Worm (Caenorhabditis elegans) whole organism, L4 larva: ENCODE measurements around the gene K02E11.3.

Experiments
- F10B5.3 ChIP-seq: sonication (generic microtip); optimal IDR thresholded peaks from 2 replicates; lab custom pipeline; 2016; ENCODE audit warnings: mild to moderate bottlenecking, missing genetic modification characterization, missing compliant biosample characterization
- R02D3.7 ChIP-seq: fragments of 150-350 bp; sonication (generic microtip); optimal IDR thresholded peaks from 3 replicates; lab custom pipeline; 2014; ENCODE audit warnings: missing biosample characterization, missing genetic modification characterization
- T20F7.1 ChIP-seq: fragments of 200-800 bp; sonication (Bioruptor generic); optimal IDR thresholded peaks from 2 replicates; lab custom pipeline; 2018; ENCODE audit warnings: mild to moderate bottlenecking, missing genetic modification characterization, missing compliant biosample characterization
- T26A8.4 ChIP-seq: fragments of 200-800 bp; sonication (Bioruptor generic); IDR thresholded peaks from 2 replicates; pipeline ENCODE4 v1.3.6; 2022; ENCODE audit warnings: missing genetic modification characterization, missing compliant biosample characterization
- Y105C5A.15 ChIP-seq: fragments of 200-800 bp; sonication (Bioruptor generic); IDR thresholded peaks from 2 replicates; pipeline ENCODE4 v1.3.6; 2022; ENCODE audit warnings: missing genetic modification characterization, missing compliant biosample characterization
- Y5F2A.4 ChIP-seq: fragments of 200-800 bp; sonication (Bioruptor generic); optimal IDR thresholded peaks from 2 replicates; lab custom pipeline; 2018; ENCODE audit warnings: mild to moderate bottlenecking, missing genetic modification characterization, missing compliant biosample characterization
- Y75B8A.6 ChIP-seq: fragments of 200-800 bp; sonication (Bioruptor generic); IDR thresholded peaks from 2 replicates; pipeline ENCODE4 v1.3.6; 2022; ENCODE audit warnings: missing genetic modification reagents, missing genetic modification characterization, missing compliant biosample characterization
- ZK337.2 ChIP-seq: fragments of 200-800 bp; sonication (Bioruptor generic); IDR thresholded peaks from 2 replicates; pipeline ENCODE4 v1.3.6; 2022; ENCODE audit warnings: missing genetic modification reagents, missing genetic modification characterization, missing compliant biosample characterization
- ZK546.5 ChIP-seq, 2 experiments: sonication (generic microtip); optimal IDR thresholded peaks; 2 replicates each; lab custom pipeline; 2017; ENCODE audit warnings: missing biosample characterization in 2 of 2, missing genetic modification characterization in 2 of 2
- ama-1 ChIP-seq: fragments of 150-350 bp; optimal IDR thresholded peaks from 2 replicates; lab custom pipeline; 2014; ENCODE audit warnings: inconsistent platforms, mixed read lengths
- ceh-28 ChIP-seq: fragments of 150-350 bp; optimal IDR thresholded peaks from 2 replicates; lab custom pipeline; 2014; ENCODE audit warnings: missing biosample characterization, missing genetic modification reagents, missing genetic modification characterization
- ceh-62 ChIP-seq: sonication (generic microtip); optimal IDR thresholded peaks from 2 replicates; lab custom pipeline; 2017; ENCODE audit warnings: missing biosample characterization, missing genetic modification characterization
- ceh-82 ChIP-seq: sonication (generic microtip); optimal IDR thresholded peaks from 2 replicates; lab custom pipeline; 2017; ENCODE audit warnings: missing biosample characterization, missing genetic modification characterization
- cey-2 ChIP-seq: sonication (generic microtip); optimal IDR thresholded peaks from 3 replicates; lab custom pipeline; 2017; ENCODE audit warnings: missing genetic modification characterization, mild to moderate bottlenecking, missing compliant biosample characterization, antibody characterized with exemption, borderline replicate concordance; ENCODE audit not compliant: insufficient read depth
- ctbp-1 ChIP-seq: fragments of 200-800 bp; sonication (Bioruptor generic); IDR thresholded peaks from 2 replicates; pipeline ENCODE4 v1.3.6; 2022; ENCODE audit warnings: missing genetic modification reagents, missing genetic modification characterization, missing compliant biosample characterization
- daf-12 ChIP-seq: fragments of 150-350 bp; optimal IDR thresholded peaks from 2 replicates; lab custom pipeline; 2014; ENCODE audit warnings: missing biosample characterization, missing genetic modification reagents, missing genetic modification characterization
- dmd-9 ChIP-seq: fragments of 200-800 bp; sonication (Bioruptor generic); IDR thresholded peaks from 2 replicates; pipeline ENCODE4 v1.3.6; 2022; ENCODE audit warnings: missing genetic modification reagents, missing genetic modification characterization, missing compliant biosample characterization
- duxl-1 ChIP-seq: sonication (generic microtip); optimal IDR thresholded peaks from 2 replicates; lab custom pipeline; 2016; ENCODE audit warnings: mild to moderate bottlenecking, missing genetic modification characterization, moderate library complexity, missing compliant biosample characterization; ENCODE audit not compliant: poor library complexity
- dve-1 ChIP-seq: sonication (generic microtip); optimal IDR thresholded peaks from 2 replicates; lab custom pipeline; 2017; ENCODE audit warnings: antibody characterized with exemption, mild to moderate bottlenecking, missing genetic modification characterization, missing compliant biosample characterization; ENCODE audit not compliant: insufficient read depth
- fkh-10 ChIP-seq: fragments of 150-350 bp; optimal IDR thresholded peaks from 2 replicates; lab custom pipeline; 2014; ENCODE audit warnings: missing biosample characterization, missing genetic modification reagents, missing genetic modification characterization
- fos-1 ChIP-seq: fragments of 150-350 bp; optimal IDR thresholded peaks from 2 replicates; lab custom pipeline; 2014; ENCODE audit warnings: missing biosample characterization, missing genetic modification characterization
- gei-8 ChIP-seq: fragments of 200-800 bp; sonication (Bioruptor generic); optimal IDR thresholded peaks from 2 replicates; lab custom pipeline; 2018; ENCODE audit warnings: mild to moderate bottlenecking, missing genetic modification characterization, missing compliant biosample characterization
- hif-1 ChIP-seq, 2 experiments: sonication (generic microtip); optimal IDR thresholded peaks; 2 replicates each; lab custom pipeline; 2016 to 2017; ENCODE audit warnings: missing compliant biosample characterization in 2 of 2, missing genetic modification characterization in 2 of 2, missing genetic modification reagents in 2 of 2, missing genotype in 2 of 2, mild to moderate bottlenecking in 1 of 2
- hlh-11 ChIP-seq: fragments of 200-800 bp; sonication (Bioruptor generic); optimal IDR thresholded peaks from 2 replicates; lab custom pipeline; 2018; ENCODE audit warnings: mild to moderate bottlenecking, missing genetic modification characterization, missing compliant biosample characterization
- hlh-30 ChIP-seq: sonication (generic microtip); optimal IDR thresholded peaks from 2 replicates; lab custom pipeline; 2017; ENCODE audit warnings: antibody characterized with exemption, mild to moderate bottlenecking, missing genetic modification characterization, missing compliant biosample characterization; ENCODE audit not compliant: insufficient read depth
- lin-13 ChIP-seq: fragments of 150-350 bp; optimal IDR thresholded peaks from 2 replicates; lab custom pipeline; 2014; ENCODE audit warnings: missing biosample characterization, missing genetic modification reagents, missing genetic modification characterization
- lin-15B ChIP-seq: fragments of 150-350 bp; sonication (generic microtip); optimal IDR thresholded peaks from 3 replicates; lab custom pipeline; 2014; ENCODE audit warnings: missing biosample characterization, missing genetic modification characterization
- lin-38 ChIP-seq: fragments of 200-800 bp; sonication (Bioruptor generic); IDR thresholded peaks from 2 replicates; pipeline ENCODE4 v1.3.6; 2022; ENCODE audit warnings: missing genetic modification reagents, missing genetic modification characterization, missing compliant biosample characterization
- lir-3 ChIP-seq: sonication (generic microtip); optimal IDR thresholded peaks from 2 replicates; lab custom pipeline; 2016; ENCODE audit warnings: mild to moderate bottlenecking, missing genetic modification characterization, missing compliant biosample characterization
- madf-9 ChIP-seq: fragments of 200-800 bp; sonication (Bioruptor generic); conservative IDR thresholded peaks from 2 replicates; pipeline ENCODE4 v1.3.6; 2022; ENCODE audit warnings: missing genetic modification reagents, missing genetic modification characterization, missing compliant biosample characterization
- mdl-1 ChIP-seq, 2 experiments: fragments of 150-350 bp in 1 of 2; sonication (generic microtip) in 1 of 2; optimal IDR thresholded peaks; 2 replicates each; lab custom pipeline; 2014 to 2017; ENCODE audit warnings: missing biosample characterization in 2 of 2, missing genetic modification characterization in 2 of 2
- mdt-29 ChIP-seq: fragments of 200-800 bp; sonication (Bioruptor generic); IDR thresholded peaks from 2 replicates; pipeline ENCODE4 v1.3.6; 2022; ENCODE audit warnings: missing genetic modification reagents, missing genetic modification characterization, missing compliant biosample characterization
- mep-1 ChIP-seq: fragments of 150-350 bp; sonication (generic microtip); optimal IDR thresholded peaks from 3 replicates; lab custom pipeline; 2014; ENCODE audit warnings: missing biosample characterization, missing genetic modification characterization
- mxl-3 ChIP-seq: fragments of 200-800 bp; sonication (Bioruptor generic); optimal IDR thresholded peaks from 2 replicates; lab custom pipeline; 2018; ENCODE audit warnings: mild to moderate bottlenecking, missing genetic modification characterization, missing compliant biosample characterization
- nhr-10 ChIP-seq: fragments of 150-350 bp; optimal IDR thresholded peaks from 2 replicates; lab custom pipeline; 2014; ENCODE audit warnings: missing biosample characterization, missing genetic modification characterization
- nhr-11 ChIP-seq: fragments of 150-350 bp; optimal IDR thresholded peaks from 2 replicates; lab custom pipeline; 2014; ENCODE audit warnings: missing biosample characterization, missing genetic modification characterization
- nhr-28 ChIP-seq: fragments of 150-350 bp; optimal IDR thresholded peaks from 2 replicates; lab custom pipeline; 2014; ENCODE audit warnings: missing biosample characterization, missing genetic modification characterization
- nhr-48 ChIP-seq: sonication (generic microtip); optimal IDR thresholded peaks from 2 replicates; lab custom pipeline; 2016; ENCODE audit warnings: mild to moderate bottlenecking, missing genetic modification characterization, missing compliant biosample characterization
- nhr-6 ChIP-seq: fragments of 150-350 bp; optimal IDR thresholded peaks from 2 replicates; lab custom pipeline; 2014; ENCODE audit warnings: missing biosample characterization, missing genetic modification characterization
- nhr-77 ChIP-seq: fragments of 150-350 bp; optimal IDR thresholded peaks from 2 replicates; lab custom pipeline; 2014; ENCODE audit warnings: missing biosample characterization, missing genetic modification characterization
- pha-4 ChIP-seq, 2 experiments: fragments of 150-350 bp in 1 of 2; fragments of 200-800 bp in 1 of 2; sonication (Bioruptor generic) in 1 of 2; IDR thresholded peaks in 1 of 2; optimal IDR thresholded peaks in 1 of 2; 2 replicates each; pipeline versions ENCODE4 v1.3.6 to Lab custom; 2014 to 2022; ENCODE audit warnings: missing genetic modification characterization in 2 of 2, missing genetic modification reagents in 2 of 2, missing biosample characterization in 1 of 2, missing compliant biosample characterization in 1 of 2
- php-3 ChIP-seq: fragments of 200-800 bp; sonication (Bioruptor generic); IDR thresholded peaks from 2 replicates; pipeline ENCODE4 v1.3.6; 2022; ENCODE audit warnings: missing genetic modification reagents, missing genetic modification characterization, missing compliant biosample characterization
- rbr-2 ChIP-seq: sonication (generic microtip); optimal IDR thresholded peaks from 2 replicates; lab custom pipeline; 2016; ENCODE audit warnings: missing genotype, missing genetic modification characterization, missing compliant biosample characterization
- skn-1 ChIP-seq: fragments of 150-350 bp; optimal IDR thresholded peaks from 2 replicates; lab custom pipeline; 2014; ENCODE audit warnings: missing biosample characterization, missing genetic modification characterization
- snpc-1.2 ChIP-seq: fragments of 200-800 bp; sonication (Bioruptor generic); IDR thresholded peaks from 2 replicates; pipeline ENCODE4 v1.3.6; 2022; ENCODE audit warnings: missing genetic modification reagents, missing genetic modification characterization, missing compliant biosample characterization
- snpc-4 ChIP-seq: fragments of 150-350 bp; optimal IDR thresholded peaks from 2 replicates; lab custom pipeline; 2014; ENCODE audit warnings: missing biosample characterization, missing genetic modification characterization
- tra-1 ChIP-seq: fragments of 200-800 bp; sonication (Bioruptor generic); IDR thresholded peaks from 2 replicates; pipeline ENCODE4 v1.3.6; 2022; ENCODE audit warnings: missing genetic modification reagents, missing genetic modification characterization, missing compliant biosample characterization
- unc-130 ChIP-seq: sonication (generic microtip); optimal IDR thresholded peaks from 2 replicates; lab custom pipeline; 2016; ENCODE audit warnings: missing genetic modification reagents, missing genetic modification characterization, missing compliant biosample characterization
- unc-39 ChIP-seq: sonication (generic microtip); optimal IDR thresholded peaks from 2 replicates; lab custom pipeline; 2017; ENCODE audit warnings: missing biosample characterization, missing genetic modification characterization
- zfp-2 ChIP-seq: sonication (generic microtip); optimal IDR thresholded peaks from 2 replicates; lab custom pipeline; 2016; ENCODE audit warnings: mild to moderate bottlenecking, missing genetic modification characterization, missing compliant biosample characterization
- zfp-3 ChIP-seq: fragments of 200-800 bp; sonication (Bioruptor generic); conservative IDR thresholded peaks from 2 replicates; pipeline ENCODE4 v1.3.6; 2022; ENCODE audit warnings: missing genetic modification reagents, missing genetic modification characterization, missing compliant biosample characterization

K02E11.3 gene

DNA sequence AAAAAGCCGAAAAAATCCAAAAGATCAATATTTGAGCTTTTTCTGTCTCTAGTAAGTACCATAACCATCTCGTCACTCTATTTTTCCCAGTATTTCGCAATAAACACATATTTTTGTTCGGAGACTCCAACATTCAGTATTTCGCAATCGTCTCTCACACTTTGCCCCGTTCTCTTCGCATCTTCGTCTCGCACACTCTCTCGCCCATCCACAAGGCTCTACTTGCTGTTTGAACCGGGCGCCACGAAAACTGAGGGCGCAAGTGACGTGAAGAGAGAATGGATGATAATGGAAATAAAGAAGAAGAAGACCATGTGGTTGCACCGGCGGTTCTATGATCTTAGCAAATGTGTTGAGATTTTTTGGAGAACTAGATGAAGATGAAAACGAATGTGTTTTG, 46.6 kb downstream of the K02E11.3 start (continued):
- TF ChIP-seq unc-39 (tag; lab: Kevin White, UChicago), result no peak
- no peak for TF ChIP-seq ZK337.2 (GFP tag; lab: Robert Waterston, UW)
- TF ChIP-seq snpc-4, result peak; percentile 45
- TF ChIP-seq hif-1 (tag; optimal IDR thresholded peaks at IDR 0.05; lab: Kevin White, UChicago), result peak; percentile 15 to 86
- peak; percentile 54; the same call in 1 of the 2 replicates for TF ChIP-seq tra-1 (GFP tag; lab: Robert Waterston, UW)
- peak; percentile 71 for TF ChIP-seq lin-38 (GFP tag; lab: Robert Waterston, UW)
- no peak for TF ChIP-seq daf-12 (tag; lab: Kevin White, UChicago)
- peak; percentile 98 for TF ChIP-seq nhr-10 (tag; lab: Kevin White, UChicago)
- peak; percentile 96 for TF ChIP-seq mep-1 (tag; lab: Kevin White, UChicago)
- peak; percentile 88 for TF ChIP-seq rbr-2 (tag; lab: Kevin White, UChicago)
- no peak for TF ChIP-seq gei-8 (GFP tag; lab: Kevin White, UChicago)
- TF ChIP-seq fos-1 (tag; lab: Kevin White, UChicago), result no peak
- TF ChIP-seq dve-1 (tag; lab: Kevin White, UChicago), result peak; percentile 98
- TF ChIP-seq T26A8.4 (GFP tag; lab: Robert Waterston, UW), result peak; percentile 84
- TF ChIP-seq madf-9 (GFP tag; lab: Robert Waterston, UW), result no peak
- no peak for TF ChIP-seq ceh-62
- peak; percentile 83 for TF ChIP-seq T20F7.1 (GFP tag; lab: Kevin White, UChicago)
- TF ChIP-seq F10B5.3 (tag; lab: Kevin White, UChicago), result no peak
- peak; percentile 18 for TF ChIP-seq zfp-2
- TF ChIP-seq hlh-11 (tag; lab: Kevin White, UChicago), result peak; percentile 99
- no peak for TF ChIP-seq dmd-9 (GFP tag; lab: Robert Waterston, UW)
- TF ChIP-seq lin-13 (GFP tag; lab: Kevin White, UChicago), result peak; percentile 94
- TF ChIP-seq zfp-3, result peak; percentile 87
- no peak for TF ChIP-seq lin-15B (tag; lab: Kevin White, UChicago)
- TF ChIP-seq Y5F2A.4 (GFP tag; lab: Kevin White, UChicago), result no peak
- TF ChIP-seq ctbp-1 (GFP tag; lab: Robert Waterston, UW), result peak; percentile 82
- peak; percentile 98 for TF ChIP-seq nhr-6
- peak; percentile 11 for TF ChIP-seq cey-2 (tag; lab: Kevin White, UChicago)
- peak; percentile 22 for TF ChIP-seq ama-1
- no peak for TF ChIP-seq ceh-82
- TF ChIP-seq mdt-29 (GFP tag; lab: Robert Waterston, UW), result peak; percentile 87
- peak; percentile 97 for TF ChIP-seq nhr-77
- peak; percentile 43 for TF ChIP-seq ceh-28
- no peak for TF ChIP-seq Y105C5A.15
- no peak for TF ChIP-seq snpc-1.2 (GFP tag; lab: Robert Waterston, UW)
- TF ChIP-seq fkh-10 (GFP tag; lab: Kevin White, UChicago), result no peak
- peak; percentile 54 to 95 for TF ChIP-seq mdl-1 (tag; optimal IDR thresholded peaks at IDR 0.05; lab: Kevin White, UChicago)
- no peak for TF ChIP-seq R02D3.7 (tag; lab: Kevin White, UChicago)
- TF ChIP-seq nhr-48 (tag; lab: Kevin White, UChicago), result peak; percentile 90
- peak; percentile 97 for TF ChIP-seq hlh-30 (tag; lab: Kevin White, UChicago)
- peak; percentile 12 for TF ChIP-seq duxl-1 (tag; lab: Kevin White, UChicago)
- no peak for TF ChIP-seq unc-130
- TF ChIP-seq lir-3 (tag; lab: Kevin White, UChicago), result no peak
- no peak for TF ChIP-seq skn-1 (tag; lab: Kevin White, UChicago)
- peak; percentile 100 for TF ChIP-seq nhr-28 (tag; lab: Kevin White, UChicago)
- peak; percentile 94 for TF ChIP-seq mxl-3
- peak; percentile 84 for TF ChIP-seq pha-4 (GFP tag; IDR thresholded peaks at IDR 0.05; lab: Robert Waterston, UW)
- TF ChIP-seq pha-4 (tag; optimal IDR thresholded peaks at IDR 0.05; lab: Kevin White, UChicago), result peak; percentile 72
- TF ChIP-seq Y75B8A.6 (GFP tag; lab: Robert Waterston, UW), result peak; percentile 63; the same call in 1 of the 2 replicates
- no peak for TF ChIP-seq ZK546.5 (tag; optimal IDR thresholded peaks at IDR 0.05; lab: Kevin White, UChicago)
- no peak for TF ChIP-seq php-3 (GFP tag; lab: Robert Waterston, UW)
- peak; percentile 98 for TF ChIP-seq nhr-11 (tag; lab: Kevin White, UChicago)
